Fruit fly (Drosophila melanogaster): ENCODE measurements around the gene SAK.

SAK gene

dm6 chr3L:21483837-21484236 is 31.9 kb downstream of the SAK start (continued):
- TF ChIP-seq PHDP (tag; optimal IDR thresholded peaks at IDR 0.05) (peak; percentile 25), CG4707 (GFP tag; optimal IDR thresholded peaks at IDR 0.05) (no peak), Elba2 (GFP tag; optimal IDR thresholded peaks at IDR 0.05) (no peak), MESR4 (GFP tag; optimal IDR thresholded peaks at IDR 0.05) (no peak), tll (GFP tag; optimal IDR thresholded peaks at IDR 0.05) (no peak), CG2129 (GFP tag; IDR thresholded peaks at IDR 0.05; ENCODE audit: partially characterized antibody) (no peak), crc (GFP tag; optimal IDR thresholded peaks at IDR 0.05) (no peak), CG31441 (GFP tag; IDR thresholded peaks at IDR 0.05) (no peak), Atf6 (GFP tag; IDR thresholded peaks at IDR 0.05) (no peak), D19A (tag; optimal IDR thresholded peaks at IDR 0.05) (peak; percentile 46), Pdp1 (GFP tag; optimal IDR thresholded peaks at IDR 0.05) (peak in 1 of 2 experiments; percentile 48), CG18262 (tag; optimal IDR thresholded peaks at IDR 0.05) (no peak), zen (tag; optimal IDR thresholded peaks at IDR 0.05) (peak; percentile 61), CG5180 (GFP tag; optimal IDR thresholded peaks at IDR 0.05) (no peak), Rfx (GFP tag; IDR thresholded peaks at IDR 0.05) (no peak; the same call in 1 of the 2 replicates), amos (GFP tag; IDR thresholded peaks at IDR 0.05; ENCODE audit: partially characterized antibody) (peak; percentile 51), crol (GFP tag; IDR thresholded peaks at IDR 0.05) (no peak), abd-A (tag; optimal IDR thresholded peaks at IDR 0.05) (no peak), CG9609 (GFP tag; optimal IDR thresholded peaks at IDR 0.05) (no peak), CG12299 (tag; optimal IDR thresholded peaks at IDR 0.05) (no peak), stwl (tag; optimal IDR thresholded peaks at IDR 0.05) (no peak), ttk (GFP tag; IDR thresholded peaks at IDR 0.05) (no peak), CG1024 (GFP tag; IDR thresholded peaks at IDR 0.05) (no peak), dm (GFP tag; optimal IDR thresholded peaks at IDR 0.05) (no peak), dan (GFP tag; IDR thresholded peaks at IDR 0.05) (no peak), nerfin-2 (GFP tag; IDR thresholded peaks at IDR 0.05; ENCODE audit: partially characterized antibody) (no peak), dysf (GFP tag; IDR thresholded peaks at IDR 0.05) (no peak), prd (optimal IDR thresholded peaks at IDR 0.05) (no peak), prd (GFP tag; IDR thresholded peaks at IDR 0.05) (no peak), CG14860 (GFP tag; IDR thresholded peaks at IDR 0.05; ENCODE audit: partially characterized antibody) (no peak), fu2 (GFP tag; optimal IDR thresholded peaks at IDR 0.05) (peak; percentile 19), NfI (GFP tag; optimal IDR thresholded peaks at IDR 0.05) (peak; percentile 18), trh (GFP tag; optimal IDR thresholded peaks at IDR 0.05) (no peak), CG3726 (GFP tag; IDR thresholded peaks at IDR 0.05) (no peak), ro (GFP tag; IDR thresholded peaks at IDR 0.05) (no peak), zen2 (GFP tag; IDR thresholded peaks at IDR 0.05; ENCODE audit: partially characterized antibody) (no peak), BtbVII (GFP tag; optimal IDR thresholded peaks at IDR 0.05) (no peak), CG17328 (GFP tag; IDR thresholded peaks at IDR 0.05) (no peak), CG15011 (GFP tag; optimal IDR thresholded peaks at IDR 0.05) (no peak), Lpt (GFP tag; optimal IDR thresholded peaks at IDR 0.05) (no peak), CG30431 (GFP tag; optimal IDR thresholded peaks at IDR 0.05) (no peak), shn (GFP tag; optimal IDR thresholded peaks at IDR 0.05) (peak; percentile 15), inv (GFP tag; IDR thresholded peaks at IDR 0.05; ENCODE audit: partially characterized antibody) (no peak), her (GFP tag; optimal IDR thresholded peaks at IDR 0.05) (peak; percentile 40), slou (GFP tag; optimal IDR thresholded peaks at IDR 0.05) (no peak), zfh2 (GFP tag; optimal IDR thresholded peaks at IDR 0.05) (no peak), CG10431 (GFP tag; optimal IDR thresholded peaks at IDR 0.05) (peak; percentile 94), al (GFP tag; IDR thresholded peaks at IDR 0.05) (no peak), fd64A (GFP tag; optimal IDR thresholded peaks at IDR 0.05) (no peak), slp2 (GFP tag; optimal IDR thresholded peaks at IDR 0.05) (no peak), pan (optimal IDR thresholded peaks at IDR 0.05) (no peak), pan (GFP tag; optimal IDR thresholded peaks at IDR 0.05 in 1 of 2, IDR thresholded peaks at IDR 0.05 in 1 of 2) (no peak)

Measured in whole organism, embryonic.